Fruit fly (Drosophila melanogaster): ENCODE data around the gene CG9396.

The CG9396 gene

dm6 chr3R:9527907-9528842 is 43.2 kb downstream of the CG9396 start (continued):
- TF ChIP-seq prd (optimal IDR thresholded peaks at IDR 0.05), result no peak
- peak; percentile 92 for TF ChIP-seq prd (GFP tag; IDR thresholded peaks at IDR 0.05)
- TF ChIP-seq bbx (GFP tag; IDR thresholded peaks at IDR 0.05; ENCODE audit: partially characterized antibody), result no peak; the same call in 1 of the 2 replicates
- TF ChIP-seq seq (GFP tag; IDR thresholded peaks at IDR 0.05), result peak; percentile 72
- TF ChIP-seq HmgD (GFP tag; optimal IDR thresholded peaks at IDR 0.05), result peak; percentile 91
- peak; percentile 52 for TF ChIP-seq CG16815 (GFP tag; optimal IDR thresholded peaks at IDR 0.05)
- peak; percentile 81 for TF ChIP-seq CG4820 (GFP tag; optimal IDR thresholded peaks at IDR 0.05)
- TF ChIP-seq CG1832 (GFP tag; optimal IDR thresholded peaks at IDR 0.05), result no peak
- peak; percentile 95 for TF ChIP-seq Fer3 (tag; optimal IDR thresholded peaks at IDR 0.05)
- peak; percentile 98 for TF ChIP-seq lab (GFP tag; optimal IDR thresholded peaks at IDR 0.05)
- TF ChIP-seq gce (GFP tag; IDR thresholded peaks at IDR 0.05), result peak; percentile 82; the same call in 2 of the 3 replicates
- TF ChIP-seq gt (GFP tag; IDR thresholded peaks at IDR 0.05), result no peak
- TF ChIP-seq mld (GFP tag; IDR thresholded peaks at IDR 0.05; ENCODE audit: partially characterized antibody), result no peak
- TF ChIP-seq CG12071 (GFP tag; optimal IDR thresholded peaks at IDR 0.05), result peak; percentile 95
- peak; percentile 91 for TF ChIP-seq Ptx1 (GFP tag; IDR thresholded peaks at IDR 0.05)
- peak; percentile 18 for TF ChIP-seq CG31388 (GFP tag; optimal IDR thresholded peaks at IDR 0.05)
- TF ChIP-seq CG11247 (GFP tag; IDR thresholded peaks at IDR 0.05), result peak; percentile 93
- peak; percentile 23 for TF ChIP-seq pzg (GFP tag; optimal IDR thresholded peaks at IDR 0.05)
- no peak for TF ChIP-seq cad (GFP tag; optimal IDR thresholded peaks at IDR 0.05)
- no peak for TF ChIP-seq hbn (GFP tag; IDR thresholded peaks at IDR 0.05; ENCODE audit: partially characterized antibody)
- TF ChIP-seq ab (GFP tag; optimal IDR thresholded peaks at IDR 0.05), result peak; percentile 65
- TF ChIP-seq Dek (tag; optimal IDR thresholded peaks at IDR 0.05), result peak; percentile 83
- TF ChIP-seq Ets65A (GFP tag), result peak; percentile 98
- peak; percentile 92 for TF ChIP-seq E2f1 (GFP tag; IDR thresholded peaks at IDR 0.05)
- TF ChIP-seq CG31365 (tag; optimal IDR thresholded peaks at IDR 0.05), result peak; percentile 78
- TF ChIP-seq Atf-2 (GFP tag; optimal IDR thresholded peaks at IDR 0.05), result peak; percentile 77
- TF ChIP-seq fru (optimal IDR thresholded peaks at IDR 0.05), result no peak
- TF ChIP-seq CG8359 (GFP tag; optimal IDR thresholded peaks at IDR 0.05; ENCODE audit: borderline replicate concordance), result peak; percentile 58
- peak; percentile 75 for TF ChIP-seq CG7928 (GFP tag; optimal IDR thresholded peaks at IDR 0.05)
- no peak for TF ChIP-seq CG8478 (optimal IDR thresholded peaks at IDR 0.05)
- TF ChIP-seq sisA (GFP tag; IDR thresholded peaks at IDR 0.05), result peak; percentile 86
- TF ChIP-seq CG32532 (GFP tag; IDR thresholded peaks at IDR 0.05), result peak; percentile 98
- peak; percentile 92 for TF ChIP-seq bcd (GFP tag; optimal IDR thresholded peaks at IDR 0.05)
- TF ChIP-seq tin (GFP tag; optimal IDR thresholded peaks at IDR 0.05), result peak; percentile 89
- no peak for TF ChIP-seq CG16813 (GFP tag; IDR thresholded peaks at IDR 0.05; ENCODE audit: partially characterized antibody)
- peak; percentile 93 for TF ChIP-seq CG1792 (GFP tag; optimal IDR thresholded peaks at IDR 0.05)
- no peak for TF ChIP-seq Jarid2 (GFP tag; optimal IDR thresholded peaks at IDR 0.05)
- peak; percentile 58 for TF ChIP-seq CG10565 (GFP tag; optimal IDR thresholded peaks at IDR 0.05)
- TF ChIP-seq CG1233 (GFP tag; optimal IDR thresholded peaks at IDR 0.05), result peak; percentile 89
- TF ChIP-seq hkb (optimal IDR thresholded peaks at IDR 0.05), result no peak
- TF ChIP-seq hkb (GFP tag; IDR thresholded peaks at IDR 0.05), result peak; percentile 93
- TF ChIP-seq dysf (GFP tag; IDR thresholded peaks at IDR 0.05), result peak; percentile 95
- peak; percentile 77 for TF ChIP-seq Camta (GFP tag; optimal IDR thresholded peaks at IDR 0.05)
- TF ChIP-seq Dip2 (GFP tag; IDR thresholded peaks at IDR 0.05), result peak; percentile 27; the same call in 1 of the 2 replicates
- TF ChIP-seq ro (GFP tag; IDR thresholded peaks at IDR 0.05), result peak; percentile 58
- TF ChIP-seq tx (GFP tag; optimal IDR thresholded peaks at IDR 0.05), result peak; percentile 69
- peak; percentile 93 for TF ChIP-seq luna (GFP tag; optimal IDR thresholded peaks at IDR 0.05)
- peak; percentile 78 for TF ChIP-seq danr (GFP tag; IDR thresholded peaks at IDR 0.05)
- peak; percentile 90 for TF ChIP-seq chm (GFP tag; IDR thresholded peaks at IDR 0.05)
- peak; percentile 98 for TF ChIP-seq Rfx (GFP tag; IDR thresholded peaks at IDR 0.05)
- peak; percentile 85 for TF ChIP-seq CG18764 (GFP tag; optimal IDR thresholded peaks at IDR 0.05)

Measured in whole organism, embryonic.